Comparison of ENCODE assay signal across 1 fruit fly cellular context in the genomic region with DNA sequence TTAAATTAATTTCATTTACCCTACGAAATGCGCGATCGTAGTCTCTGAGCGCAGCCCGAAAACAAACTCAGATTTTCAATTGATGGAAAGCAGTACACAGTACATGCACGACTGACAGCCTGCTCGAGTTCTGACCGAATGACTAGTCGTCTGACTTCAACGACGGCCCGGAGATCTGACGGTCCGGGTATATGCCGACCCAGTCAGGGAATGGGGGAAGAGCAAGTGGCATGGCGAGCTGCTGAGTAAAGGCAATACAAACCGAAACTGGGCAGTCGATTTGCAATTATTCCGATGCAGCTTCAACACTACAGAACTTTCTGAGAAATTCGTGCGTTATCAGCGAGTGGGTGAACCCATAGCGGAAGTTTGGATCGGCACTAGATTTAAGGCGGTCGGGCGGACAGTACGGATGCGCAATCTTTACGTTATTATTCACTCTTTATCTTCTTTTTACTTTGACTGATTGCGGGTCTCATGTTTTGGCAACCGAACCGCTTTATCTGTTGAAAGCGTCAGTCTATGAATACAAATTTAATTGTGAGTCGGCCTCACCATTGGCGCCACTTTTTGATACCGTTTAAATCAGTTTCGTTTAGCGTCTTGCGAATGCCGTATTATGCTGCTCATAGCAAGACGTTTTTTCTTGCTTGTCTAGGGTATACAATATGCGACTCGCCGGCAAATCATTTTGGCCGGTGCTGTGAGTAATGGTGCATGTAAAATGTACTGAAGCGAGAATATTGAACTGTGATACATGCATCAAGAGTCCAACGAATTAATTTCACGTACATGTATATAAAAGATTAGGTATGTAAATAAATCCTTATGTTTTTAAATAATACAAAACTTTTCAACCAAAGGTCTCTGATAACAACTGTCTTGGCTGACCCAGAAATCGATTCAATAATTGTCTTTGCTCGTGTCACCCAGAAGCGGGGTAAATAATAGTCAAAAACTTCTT.
A peak's percentile ranks its signal among the peaks of the same experiment; 100 is the strongest.
TF ChIP-seq lines count a peak whose summit lies in the region.

No protein-coding gene starts in this region.

TF ChIP-seq in whole organism, embryonic, 481 proteins besides CTCF, POLR2A, EP300 and RAD21 (continued from another document):
- TF ChIP-seq CG34422 (GFP tag; IDR thresholded peaks at IDR 0.05; lab: Robert Waterston, UW): 0 out of 3 replicates have a peak, but pooled peaks have one; percentile 9
- TF ChIP-seq CG17359 (tag; optimal IDR thresholded peaks at IDR 0.05; lab: Kevin White, UChicago): peak; percentile 14
- no peak for TF ChIP-seq otp (GFP tag; IDR thresholded peaks at IDR 0.05; lab: Robert Waterston, UW)
- TF ChIP-seq Jarid2 (GFP tag; optimal IDR thresholded peaks at IDR 0.05; lab: Kevin White, UChicago): no peak
- TF ChIP-seq corto (GFP tag; optimal IDR thresholded peaks at IDR 0.05; lab: Kevin White, UChicago): no peak
- TF ChIP-seq Antp (GFP tag; optimal IDR thresholded peaks at IDR 0.05; lab: Kevin White, UChicago): peak; percentile 17
- peak; percentile 75 for TF ChIP-seq row (GFP tag; IDR thresholded peaks at IDR 0.05; lab: Robert Waterston, UW)
